Fruit fly (Drosophila melanogaster) whole organism, embryonic: ENCODE measurements around the gene wds.

ENCODE experiments used
- Aef1 ChIP-seq: fragments of 200-800 bp; sonication (Bioruptor generic); IDR thresholded peaks from 3 replicates; pipeline ENCODE4 v1.3.6; 2022; ENCODE audit warnings: missing biosample characterization, missing genetic modification characterization
- CG1024 ChIP-seq: fragments of 200-800 bp; sonication (Bioruptor generic); IDR thresholded peaks from 2 replicates; pipeline ENCODE4 v1.3.6; 2022; ENCODE audit warnings: missing biosample characterization, missing genetic modification characterization
- CG10274 ChIP-seq: fragments of 200-800 bp; sonication (Bioruptor generic); optimal IDR thresholded peaks from 3 replicates; lab custom pipeline; 2017; ENCODE audit warnings: missing biosample characterization, mild to moderate bottlenecking, missing genetic modification characterization
- CG12744 ChIP-seq: fragments of 200-800 bp; sonication (Bioruptor generic); optimal IDR thresholded peaks from 2 replicates; lab custom pipeline; 2016; ENCODE audit warnings: missing biosample characterization, missing genetic modification characterization
- CG12769 ChIP-seq: fragments of 200-800 bp; sonication (Bioruptor generic); optimal IDR thresholded peaks from 2 replicates; lab custom pipeline; 2019; ENCODE audit warnings: missing biosample characterization, mild to moderate bottlenecking, missing genetic modification characterization, moderate library complexity
- CG14710 ChIP-seq: fragments of 200-800 bp; sonication (Bioruptor generic); optimal IDR thresholded peaks from 3 replicates; lab custom pipeline; 2019; ENCODE audit warnings: missing biosample characterization, mild to moderate bottlenecking, missing genetic modification characterization, moderate library complexity
- CG15601 ChIP-seq: fragments of 200-800 bp; sonication (Bioruptor generic); optimal IDR thresholded peaks from 3 replicates; lab custom pipeline; 2019; ENCODE audit warnings: missing biosample characterization, mild to moderate bottlenecking, missing genetic modification characterization, moderate library complexity
- CG18011 ChIP-seq: fragments of 200-800 bp; sonication (Bioruptor generic); optimal IDR thresholded peaks from 2 replicates; lab custom pipeline; 2017; ENCODE audit warnings: missing biosample characterization, missing genetic modification characterization, mild to moderate bottlenecking, moderate library complexity, missing genotype
- CG18262 ChIP-seq: fragments of 200-800 bp; optimal IDR thresholded peaks from 3 replicates; lab custom pipeline; 2019; ENCODE audit warnings: missing biosample characterization, mild to moderate bottlenecking, missing genetic modification characterization, moderate library complexity
- CG2120 ChIP-seq: fragments of 200-800 bp; sonication (Bioruptor generic); optimal IDR thresholded peaks from 3 replicates; lab custom pipeline; 2016; ENCODE audit warnings: missing biosample characterization, missing genetic modification characterization
- CG2129 ChIP-seq: fragments of 200-800 bp; sonication (Bioruptor generic); IDR thresholded peaks from 2 replicates; pipeline ENCODE4 v1.3.6; 2022; ENCODE audit warnings: missing biosample characterization, missing genetic modification characterization; ENCODE audit not compliant: partially characterized antibody
- CG2875 ChIP-seq: fragments of 200-800 bp; sonication (Bioruptor generic); optimal IDR thresholded peaks from 2 replicates; lab custom pipeline; 2017; ENCODE audit warnings: missing biosample characterization, mild to moderate bottlenecking, missing genetic modification characterization, missing genetic modification reagents
- CG30403 ChIP-seq: fragments of 200-800 bp; sonication (Bioruptor generic); optimal IDR thresholded peaks from 3 replicates; lab custom pipeline; 2016; ENCODE audit warnings: missing biosample characterization, missing genetic modification characterization
- CG3065 ChIP-seq: fragments of 200-800 bp; sonication (Bioruptor generic); optimal IDR thresholded peaks from 2 replicates; lab custom pipeline; 2016; ENCODE audit warnings: missing biosample characterization, missing genetic modification characterization
- CG32532 ChIP-seq: fragments of 200-800 bp; sonication (Bioruptor generic); IDR thresholded peaks from 2 replicates; pipeline ENCODE4 v1.3.6; 2022; ENCODE audit warnings: missing biosample characterization, missing genetic modification characterization
- CG32767 ChIP-seq: fragments of 200-800 bp; sonication (Bioruptor generic); IDR thresholded peaks from 2 replicates; pipeline ENCODE4 v1.3.6; 2022; ENCODE audit warnings: missing biosample characterization, missing genetic modification characterization
- CG3726 ChIP-seq: fragments of 200-800 bp; sonication (Bioruptor generic); IDR thresholded peaks from 3 replicates; pipeline ENCODE4, ENCODE4 v1.3.6; 2022; ENCODE audit warnings: missing biosample characterization, missing genetic modification characterization
- CG4707 ChIP-seq: fragments of 200-800 bp; sonication (Bioruptor generic); optimal IDR thresholded peaks from 2 replicates; lab custom pipeline; 2018; ENCODE audit warnings: missing biosample characterization, mild to moderate bottlenecking, missing genetic modification characterization, moderate library complexity
- CG6272 ChIP-seq: fragments of 200-800 bp; sonication (Bioruptor generic); IDR thresholded peaks from 2 replicates; pipeline ENCODE4 v1.3.6; 2022; ENCODE audit warnings: missing biosample characterization, missing genetic modification characterization
- CG7271 ChIP-seq: fragments of 200-800 bp; sonication (Bioruptor generic); optimal IDR thresholded peaks from 2 replicates; lab custom pipeline; 2018; ENCODE audit warnings: missing biosample characterization, mild to moderate bottlenecking, missing genetic modification characterization, moderate library complexity
- CG7745 ChIP-seq: fragments of 200-800 bp; sonication (Bioruptor generic); optimal IDR thresholded peaks from 2 replicates; lab custom pipeline; 2018; ENCODE audit warnings: missing biosample characterization, mild to moderate bottlenecking, missing genetic modification characterization, moderate library complexity
- CG8478 ChIP-seq: fragments of >200 bp; optimal IDR thresholded peaks from 2 replicates; lab custom pipeline; 2018
- CG8765 ChIP-seq: fragments of 200-800 bp; sonication (Bioruptor generic); IDR thresholded peaks from 2 replicates; pipeline ENCODE4 v1.3.6; 2022; ENCODE audit warnings: missing biosample characterization, missing genetic modification characterization
- CG9437 ChIP-seq: fragments of 200-800 bp; sonication (Bioruptor generic); optimal IDR thresholded peaks from 2 replicates; lab custom pipeline; 2018; ENCODE audit warnings: missing biosample characterization, mild to moderate bottlenecking, missing genetic modification characterization
- Dref ChIP-seq: fragments of 200-800 bp; sonication (Bioruptor generic); IDR thresholded peaks from 2 replicates; pipeline ENCODE4 v1.3.6; 2022; ENCODE audit warnings: missing biosample characterization, missing genetic modification characterization
- ERR ChIP-seq: fragments of 200-800 bp; sonication (Bioruptor generic); optimal IDR thresholded peaks from 2 replicates; lab custom pipeline; 2016; ENCODE audit warnings: missing biosample characterization, missing genetic modification characterization
- Fer1 ChIP-seq: fragments of 200-800 bp; sonication (Bioruptor generic); optimal IDR thresholded peaks from 2 replicates; lab custom pipeline; 2017; ENCODE audit warnings: missing biosample characterization, mild to moderate bottlenecking, missing genetic modification characterization
- HmgD ChIP-seq: fragments of 200-800 bp; sonication (Bioruptor generic); optimal IDR thresholded peaks from 3 replicates; lab custom pipeline; 2016; ENCODE audit warnings: missing biosample characterization, missing genetic modification characterization
- Meics ChIP-seq: fragments of 200-800 bp; sonication (Bioruptor generic); optimal IDR thresholded peaks from 2 replicates; lab custom pipeline; 2017; ENCODE audit warnings: missing biosample characterization, mild to moderate bottlenecking, missing genetic modification characterization
- NC2β ChIP-seq: fragments of 200-800 bp; sonication (Bioruptor generic); optimal IDR thresholded peaks from 2 replicates; lab custom pipeline; 2016; ENCODE audit warnings: missing biosample characterization, missing genetic modification characterization
- NFAT ChIP-seq: fragments of 200-800 bp; sonication (Bioruptor generic); IDR thresholded peaks from 2 replicates; pipeline ENCODE4 v1.3.6; 2022; ENCODE audit warnings: missing biosample characterization, missing genetic modification characterization
- NK7.1 ChIP-seq: fragments of 200-800 bp; sonication (Bioruptor generic); optimal IDR thresholded peaks from 3 replicates; lab custom pipeline; 2016; ENCODE audit warnings: missing biosample characterization, missing genetic modification characterization
- Nf-YA ChIP-seq: fragments of 200-800 bp; sonication (Bioruptor generic); IDR thresholded peaks from 2 replicates; pipeline ENCODE4 v1.3.6; 2022; ENCODE audit warnings: missing biosample characterization, missing genetic modification characterization
- Pdp1 ChIP-seq, 2 experiments: fragments of 200-800 bp; sonication (Bioruptor generic); optimal IDR thresholded peaks; 3 replicates each; lab custom pipeline; 2016; ENCODE audit warnings: missing biosample characterization in 2 of 2, missing genetic modification characterization in 2 of 2, mild to moderate bottlenecking in 1 of 2, moderate library complexity in 1 of 2
- Sin3A ChIP-seq: fragments of >200 bp; optimal IDR thresholded peaks from 2 replicates; lab custom pipeline; 2018
- al ChIP-seq: fragments of 200-800 bp; sonication (Bioruptor generic); IDR thresholded peaks from 2 replicates; pipeline ENCODE4 v1.3.6; 2022; ENCODE audit warnings: missing biosample characterization, missing genetic modification characterization
- bowl ChIP-seq: fragments of 200-800 bp; sonication (Bioruptor generic); IDR thresholded peaks from 2 replicates; pipeline ENCODE4 v1.3.6; 2022; ENCODE audit warnings: missing biosample characterization, missing genetic modification characterization
- btn ChIP-seq: fragments of 200-800 bp; sonication (Bioruptor generic); optimal IDR thresholded peaks from 2 replicates; lab custom pipeline; 2016; ENCODE audit warnings: missing biosample characterization, missing genetic modification characterization
- cwo ChIP-seq: fragments of 200-800 bp; sonication (Bioruptor generic); optimal IDR thresholded peaks from 3 replicates; lab custom pipeline; 2017; ENCODE audit warnings: missing biosample characterization, missing genetic modification characterization, mild to moderate bottlenecking, moderate library complexity, missing genetic modification reagents
- her ChIP-seq: fragments of 200-800 bp; sonication (Bioruptor generic); optimal IDR thresholded peaks from 2 replicates; lab custom pipeline; 2016; ENCODE audit warnings: missing biosample characterization, missing genetic modification characterization
- inv ChIP-seq: fragments of 200-800 bp; sonication (Bioruptor generic); IDR thresholded peaks from 2 replicates; pipeline ENCODE4 v1.3.6; 2022; ENCODE audit warnings: missing biosample characterization, missing genetic modification characterization; ENCODE audit not compliant: partially characterized antibody
- jing ChIP-seq: fragments of 200-800 bp; sonication (Bioruptor generic); optimal IDR thresholded peaks from 2 replicates; lab custom pipeline; 2018; ENCODE audit warnings: missing biosample characterization, mild to moderate bottlenecking, missing genetic modification characterization
- kni ChIP-seq: fragments of 200-800 bp; sonication (Bioruptor generic); optimal IDR thresholded peaks from 3 replicates; lab custom pipeline; 2017; ENCODE audit warnings: mild to moderate bottlenecking, missing biosample characterization, missing genetic modification reagents, missing genetic modification characterization
- lmd ChIP-seq: fragments of 200-800 bp; sonication (Bioruptor generic); IDR thresholded peaks from 2 replicates; pipeline ENCODE4 v1.3.6; 2022; ENCODE audit warnings: missing biosample characterization, missing genetic modification characterization
- phol ChIP-seq: fragments of 200-800 bp; sonication (Bioruptor generic); optimal IDR thresholded peaks from 3 replicates; lab custom pipeline; 2018; ENCODE audit warnings: missing biosample characterization, mild to moderate bottlenecking, missing genetic modification characterization, moderate library complexity
- ro ChIP-seq: fragments of 200-800 bp; sonication (Bioruptor generic); IDR thresholded peaks from 2 replicates; pipeline ENCODE4 v1.3.6; 2022; ENCODE audit warnings: missing biosample characterization, missing genetic modification characterization
- seq ChIP-seq: fragments of 200-800 bp; sonication (Bioruptor generic); IDR thresholded peaks from 2 replicates; pipeline ENCODE4 v1.3.6; 2022; ENCODE audit warnings: missing biosample characterization, missing genetic modification characterization
- stc ChIP-seq: fragments of 200-800 bp; sonication (Bioruptor generic); IDR thresholded peaks from 2 replicates; pipeline ENCODE4 v1.3.6; 2022; ENCODE audit warnings: missing biosample characterization, missing genetic modification characterization
- tio ChIP-seq: fragments of 200-800 bp; sonication (Bioruptor generic); optimal IDR thresholded peaks from 2 replicates; lab custom pipeline; 2017; ENCODE audit warnings: missing biosample characterization, missing genetic modification characterization, inconsistent platforms
- tna ChIP-seq: fragments of 200-800 bp; sonication (Bioruptor generic); IDR thresholded peaks from 2 replicates; pipeline ENCODE4 v1.3.6; 2022; ENCODE audit warnings: missing biosample characterization, missing genetic modification characterization; ENCODE audit not compliant: partially characterized antibody
- usp ChIP-seq: fragments of >200 bp; optimal IDR thresholded peaks from 2 replicates; lab custom pipeline; 2017; ENCODE audit warnings: missing biosample characterization, missing genetic modification characterization
- wor ChIP-seq: fragments of 200-800 bp; sonication (Bioruptor generic); IDR thresholded peaks from 2 replicates; pipeline ENCODE4 v1.3.6; 2022; ENCODE audit warnings: missing biosample characterization, missing genetic modification characterization

Gene wds

DNA sequence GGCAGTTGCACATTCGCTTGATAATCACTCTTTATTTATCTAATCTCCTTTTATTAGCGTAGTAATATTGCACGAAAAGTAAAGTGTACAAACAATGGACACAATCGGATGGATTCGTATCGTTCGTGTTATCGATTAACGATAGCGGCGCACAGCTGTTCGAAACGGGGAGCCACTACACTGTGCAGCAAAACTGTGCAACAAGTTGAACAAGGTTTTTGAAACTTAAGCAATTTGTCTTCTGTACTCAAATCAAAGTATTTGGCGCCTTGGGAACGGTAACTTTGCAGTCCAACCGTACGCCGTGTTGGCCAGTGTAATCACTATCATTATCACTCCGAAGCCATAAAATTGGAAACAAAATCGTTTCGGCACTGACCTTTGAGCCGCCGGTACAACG is 33.9 kb downstream of the wds start, which contains the start of the genes Tsp3A and Seipin (continued):
- TF ChIP-seq Meics (peak; percentile 92), CG6272 (peak; percentile 82), NFAT (GFP tag; lab: Robert Waterston, UW) (peak; percentile 92), inv (GFP tag; lab: Robert Waterston, UW) (no peak; the same call in 1 of the 2 replicates), jing (GFP tag; lab: Kevin White, UChicago) (no peak), CG3065 (GFP tag; lab: Kevin White, UChicago) (no peak), CG2120 (GFP tag; lab: Kevin White, UChicago) (peak; percentile 94), Sin3A (lab: Kevin White, UChicago) (no peak), CG7745 (tag; lab: Kevin White, UChicago) (no peak), CG15601 (tag; lab: Kevin White, UChicago) (no peak), cwo (GFP tag; lab: Kevin White, UChicago) (peak; percentile 87), ro (peak; percentile 6; the same call in 1 of the 2 replicates), CG4707 (GFP tag; lab: Kevin White, UChicago) (peak; percentile 39), usp (no peak), CG8478 (no peak), CG2875 (GFP tag; lab: Kevin White, UChicago) (peak; percentile 37), CG10274 (peak; percentile 76), CG32767 (peak; percentile 78), bowl (GFP tag; lab: Robert Waterston, UW) (peak; percentile 72; the same call in 1 of the 2 replicates), CG9437 (GFP tag; lab: Kevin White, UChicago) (peak; percentile 52), HmgD (GFP tag; lab: Kevin White, UChicago) (peak; percentile 37), Fer1 (GFP tag; lab: Kevin White, UChicago) (peak; percentile 91), CG12769 (tag; lab: Kevin White, UChicago) (no peak), CG18011 (GFP tag; lab: Kevin White, UChicago) (peak; percentile 67), CG30403 (GFP tag; lab: Kevin White, UChicago) (peak; percentile 79), btn (GFP tag; lab: Kevin White, UChicago) (peak; percentile 58), kni (GFP tag; lab: Kevin White, UChicago) (peak; percentile 20), CG14710 (tag; lab: Kevin White, UChicago) (peak; percentile 56), CG3726 (GFP tag; lab: Robert Waterston, UW) (peak; percentile 74; the same call in 2 of the 3 replicates), Nf-YA (GFP tag; lab: Robert Waterston, UW) (peak; percentile 67), lmd (GFP tag; lab: Robert Waterston, UW) (peak; percentile 90), CG1024 (peak; percentile 77), stc (GFP tag; lab: Robert Waterston, UW) (peak; percentile 93), tio (no peak), al (peak; percentile 80), CG7271 (tag; lab: Kevin White, UChicago) (no peak), wor (GFP tag; lab: Robert Waterston, UW) (peak; percentile 53), CG32532 (GFP tag; lab: Robert Waterston, UW) (peak; percentile 93), NK7.1 (peak; percentile 74), tna (GFP tag; lab: Robert Waterston, UW) (peak; percentile 27; the same call in 1 of the 2 replicates), Aef1 (GFP tag; lab: Robert Waterston, UW) (peak; percentile 84), her (GFP tag; lab: Kevin White, UChicago) (peak; percentile 85), seq (GFP tag; lab: Robert Waterston, UW) (peak; percentile 84), CG18262 (peak; percentile 78), Pdp1 (GFP tag; optimal IDR thresholded peaks at IDR 0.05; lab: Kevin White, UChicago) (peak; percentile 75 to 84), CG12744 (peak; percentile 72), CG2129 (GFP tag; lab: Robert Waterston, UW) (no peak), NC2β (GFP tag; lab: Kevin White, UChicago) (peak; percentile 69), phol (tag; lab: Kevin White, UChicago) (peak; percentile 75), Dref (GFP tag; lab: Robert Waterston, UW) (peak; percentile 65), ERR (GFP tag; lab: Kevin White, UChicago) (peak; percentile 82), CG8765 (GFP tag; lab: Robert Waterston, UW) (peak; percentile 66; the same call in 1 of the 2 replicates)
